Worm (Caenorhabditis elegans): ENCODE results near the gene str-140.

str-140 gene

ce11 chrV:8072047-8072446 lies 4.3 kb upstream of the str-140 start, which contains the start of gene str-144:
Gene str-144 (minus strand): TSS chrV:8072147.
- TF ChIP-seq nhr-25 (tag; optimal IDR thresholded peaks at IDR 0.05), result no peak
- TF ChIP-seq pha-4 (tag; optimal IDR thresholded peaks at IDR 0.05), result no peak
- TF ChIP-seq mml-1 (tag; optimal IDR thresholded peaks at IDR 0.05), result no peak
- TF ChIP-seq nhr-67 (tag; optimal IDR thresholded peaks at IDR 0.05), result no peak
- TF ChIP-seq nhr-23 (tag; optimal IDR thresholded peaks at IDR 0.05), result no peak
- no peak for TF ChIP-seq egl-27 (tag; optimal IDR thresholded peaks at IDR 0.05)
- no peak for TF ChIP-seq R02D3.7 (tag; optimal IDR thresholded peaks at IDR 0.05)
- TF ChIP-seq ama-1 (optimal IDR thresholded peaks at IDR 0.05), result no peak
- no peak for TF ChIP-seq ztf-11 (tag; optimal IDR thresholded peaks at IDR 0.05)
- TF ChIP-seq ceh-82 (tag; optimal IDR thresholded peaks at IDR 0.05), result no peak
- no peak for TF ChIP-seq tbx-2 (tag; optimal IDR thresholded peaks at IDR 0.05)
- TF ChIP-seq mdl-1 (tag; optimal IDR thresholded peaks at IDR 0.05), result no peak
- TF ChIP-seq lin-39 (tag; optimal IDR thresholded peaks at IDR 0.05), result no peak
- TF ChIP-seq nhr-28 (tag; optimal IDR thresholded peaks at IDR 0.05), result no peak
- TF ChIP-seq snpc-4 (tag; optimal IDR thresholded peaks at IDR 0.05), result no peak
- no peak for TF ChIP-seq fos-1 (tag; optimal IDR thresholded peaks at IDR 0.05)
- TF ChIP-seq elt-1 (tag; optimal IDR thresholded peaks at IDR 0.05), result no peak

- TF ChIP-seq fkh-10 (GFP tag; optimal IDR thresholded peaks at IDR 0.05) (no peak), nhr-25 (tag; optimal IDR thresholded peaks at IDR 0.05) (no peak), pha-4 (tag; optimal IDR thresholded peaks at IDR 0.05) (no peak), nhr-76 (tag; optimal IDR thresholded peaks at IDR 0.05) (no peak), jun-1 (tag; optimal IDR thresholded peaks at IDR 0.05) (no peak), lin-15B (tag; optimal IDR thresholded peaks at IDR 0.05) (no peak), lin-39 (tag; optimal IDR thresholded peaks at IDR 0.05) (no peak), tbx-2 (tag; optimal IDR thresholded peaks at IDR 0.05) (no peak), egl-27 (tag; optimal IDR thresholded peaks at IDR 0.05) (no peak), ceh-28 (tag; optimal IDR thresholded peaks at IDR 0.05) (no peak), pqm-1 (tag; optimal IDR thresholded peaks at IDR 0.05) (no peak), nhr-67 (tag; optimal IDR thresholded peaks at IDR 0.05) (no peak), egl-5 (tag; optimal IDR thresholded peaks at IDR 0.05) (no peak), R02D3.7 (tag; optimal IDR thresholded peaks at IDR 0.05) (no peak), ama-1 (optimal IDR thresholded peaks at IDR 0.05) (no peak)
Observed at ce11 chrV:8069637-8070036, 1.9 kb upstream of the str-140 start, which contains the start of gene str-143. Gene str-143 (minus strand): TSS chrV:8069737.

ce11 chrV:8062074-8062473 lies 5.6 kb downstream of the str-140 start, which contains the start of gene str-139:
Gene str-139 (minus strand): TSS chrV:8062174.
- TF ChIP-seq pqm-1 (tag; optimal IDR thresholded peaks at IDR 0.05), result no peak
- TF ChIP-seq daf-12 (tag; optimal IDR thresholded peaks at IDR 0.05), result no peak
- no peak for TF ChIP-seq nhr-25 (tag; optimal IDR thresholded peaks at IDR 0.05)
- TF ChIP-seq sea-2 (GFP tag; optimal IDR thresholded peaks at IDR 0.05), result no peak
- no peak for TF ChIP-seq ceh-82 (tag; optimal IDR thresholded peaks at IDR 0.05)

- TF ChIP-seq snpc-4 (tag; optimal IDR thresholded peaks at IDR 0.05) (no peak), elt-2 (tag; optimal IDR thresholded peaks at IDR 0.05) (no peak), nhr-11 (tag; optimal IDR thresholded peaks at IDR 0.05) (no peak), jun-1 (tag; optimal IDR thresholded peaks at IDR 0.05) (no peak), nhr-28 (tag; optimal IDR thresholded peaks at IDR 0.05) (no peak), skn-1 (tag; optimal IDR thresholded peaks at IDR 0.05) (no peak), nhr-76 (tag; optimal IDR thresholded peaks at IDR 0.05) (no peak), hmg-11 (tag; optimal IDR thresholded peaks at IDR 0.05) (no peak), ceh-82 (tag; optimal IDR thresholded peaks at IDR 0.05) (no peak), egl-27 (tag; optimal IDR thresholded peaks at IDR 0.05) (no peak), ama-1 (optimal IDR thresholded peaks at IDR 0.05) (no peak), sea-2 (GFP tag; optimal IDR thresholded peaks at IDR 0.05) (no peak)
Observed at ce11 chrV:8058359-8058758, 9.3 kb downstream of the str-140 start, which contains the start of gene str-138. Gene str-138 (plus strand): TSS chrV:8058659.

ce11 chrV:8055170-8055569 lies 12.5 kb downstream of the str-140 start:
- no peak for TF ChIP-seq ZK546.5 (tag; optimal IDR thresholded peaks at IDR 0.05)
- no peak for TF ChIP-seq tbx-2 (tag; optimal IDR thresholded peaks at IDR 0.05)
- TF ChIP-seq ztf-11 (tag; optimal IDR thresholded peaks at IDR 0.05), result no peak
- TF ChIP-seq daf-12 (tag; optimal IDR thresholded peaks at IDR 0.05), result no peak
- no peak for TF ChIP-seq fkh-2 (tag; optimal IDR thresholded peaks at IDR 0.05)
- TF ChIP-seq nhr-77 (tag; optimal IDR thresholded peaks at IDR 0.05), result no peak
- TF ChIP-seq ceh-28 (tag; optimal IDR thresholded peaks at IDR 0.05), result no peak
- TF ChIP-seq mml-1 (tag; optimal IDR thresholded peaks at IDR 0.05), result no peak
- TF ChIP-seq R02D3.7 (tag; optimal IDR thresholded peaks at IDR 0.05), result no peak
- TF ChIP-seq nhr-25 (tag; optimal IDR thresholded peaks at IDR 0.05), result no peak
- no peak for TF ChIP-seq ama-1 (optimal IDR thresholded peaks at IDR 0.05)
- no peak for TF ChIP-seq ceh-16 (tag; optimal IDR thresholded peaks at IDR 0.05)
- no peak for TF ChIP-seq skn-1 (tag; optimal IDR thresholded peaks at IDR 0.05)
- no peak for TF ChIP-seq nhr-76 (tag; optimal IDR thresholded peaks at IDR 0.05)
- no peak for TF ChIP-seq mdl-1 (tag; optimal IDR thresholded peaks at IDR 0.05)
- TF ChIP-seq fos-1 (tag; optimal IDR thresholded peaks at IDR 0.05), result no peak

Data from whole organism, L3 larva.